Fruit fly (Drosophila melanogaster): ENCODE measurements around the gene CG17207.

DNA sequence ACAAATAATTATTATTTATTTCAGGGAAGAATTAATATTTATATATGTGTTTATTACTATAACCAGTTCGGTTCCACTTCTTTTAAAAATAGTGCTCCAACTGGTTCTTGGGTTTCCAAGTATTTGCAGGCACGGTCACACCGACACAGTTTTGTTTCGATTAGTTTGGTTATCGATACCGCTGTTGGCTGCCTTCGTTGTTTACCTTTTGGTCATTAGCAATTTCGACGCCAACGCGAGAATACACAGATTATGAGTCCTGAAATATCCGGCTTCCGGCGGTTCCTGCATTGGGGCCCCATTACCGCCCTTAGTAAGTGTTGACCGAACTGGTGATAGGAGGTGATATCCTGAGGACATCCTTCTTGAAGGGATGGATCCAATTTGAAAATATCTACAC is 30.8 kb downstream of the CG17207 start, which contains the start of gene CG5196:
- TF ChIP-seq CG12605 (GFP tag; IDR thresholded peaks at IDR 0.05) (no peak), CG14655 (GFP tag; optimal IDR thresholded peaks at IDR 0.05) (no peak), EcR (GFP tag; optimal IDR thresholded peaks at IDR 0.05) (peak; percentile 14), rn (GFP tag; IDR thresholded peaks at IDR 0.05) (no peak), Pif1B (GFP tag; optimal IDR thresholded peaks at IDR 0.05) (no peak), Pif1A (GFP tag; optimal IDR thresholded peaks at IDR 0.05) (no peak), CG32121 (GFP tag; IDR thresholded peaks at IDR 0.05) (no peak), CG10348 (GFP tag; IDR thresholded peaks at IDR 0.05) (no peak), CG34367 (tag; optimal IDR thresholded peaks at IDR 0.05) (no peak)
